Worm (Caenorhabditis elegans) whole organism, midembryonic: ENCODE results near the gene sre-7.

ENCODE experiments used
- T22C8.4 ChIP-seq: fragments of 200-800 bp; sonication (Bioruptor generic); IDR thresholded peaks from 2 replicates; pipeline ENCODE4 v1.3.6; 2022; ENCODE audit warnings: missing genetic modification characterization, missing compliant biosample characterization
- flt-1 ChIP-seq: fragments of 200-800 bp; sonication (Bioruptor generic); IDR thresholded peaks from 2 replicates; pipeline ENCODE4 v1.3.6; 2022; ENCODE audit warnings: missing genetic modification characterization, missing compliant biosample characterization
- ref-1 ChIP-seq: fragments of 200-800 bp; sonication (Bioruptor generic); conservative IDR thresholded peaks from 2 replicates; pipeline ENCODE4 v1.3.6; 2022; ENCODE audit warnings: missing genetic modification reagents, missing genetic modification characterization, missing compliant biosample characterization
- tab-1 ChIP-seq: fragments of 200-800 bp; sonication (Bioruptor generic); IDR thresholded peaks from 2 replicates; pipeline ENCODE4 v1.3.6; 2022; ENCODE audit warnings: missing genetic modification characterization, missing compliant biosample characterization
- ztf-23 ChIP-seq: fragments of 200-800 bp; sonication (Bioruptor generic); IDR thresholded peaks from 2 replicates; pipeline ENCODE4 v1.3.6; 2022; ENCODE audit warnings: missing genetic modification reagents, missing genetic modification characterization, missing compliant biosample characterization

DNA sequence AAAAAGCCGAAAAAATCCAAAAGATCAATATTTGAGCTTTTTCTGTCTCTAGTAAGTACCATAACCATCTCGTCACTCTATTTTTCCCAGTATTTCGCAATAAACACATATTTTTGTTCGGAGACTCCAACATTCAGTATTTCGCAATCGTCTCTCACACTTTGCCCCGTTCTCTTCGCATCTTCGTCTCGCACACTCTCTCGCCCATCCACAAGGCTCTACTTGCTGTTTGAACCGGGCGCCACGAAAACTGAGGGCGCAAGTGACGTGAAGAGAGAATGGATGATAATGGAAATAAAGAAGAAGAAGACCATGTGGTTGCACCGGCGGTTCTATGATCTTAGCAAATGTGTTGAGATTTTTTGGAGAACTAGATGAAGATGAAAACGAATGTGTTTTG, 43.9 kb upstream of the sre-7 start:
- TF ChIP-seq T22C8.4 (GFP tag; lab: Robert Waterston, UW) (no peak), ztf-23 (GFP tag; lab: Robert Waterston, UW) (no peak), flt-1 (GFP tag; lab: Robert Waterston, UW) (no peak), ref-1 (GFP tag; lab: Robert Waterston, UW) (no peak), tab-1 (GFP tag; lab: Robert Waterston, UW) (no peak)
